Fruit fly (Drosophila melanogaster) whole organism, embryonic: ENCODE measurements around the gene CG32599.

Experiments used
- Asciz ChIP-seq: fragments of 200-800 bp; sonication (Bioruptor generic); optimal IDR thresholded peaks from 2 replicates; lab custom pipeline; 2017; ENCODE audit warnings: missing biosample characterization, mild to moderate bottlenecking, missing genetic modification characterization, missing genetic modification reagents
- Bdp1 ChIP-seq: fragments of 200-800 bp; sonication (Bioruptor generic); optimal IDR thresholded peaks from 3 replicates; lab custom pipeline; 2016; ENCODE audit warnings: missing biosample characterization, missing genetic modification characterization
- CG2678 ChIP-seq: fragments of 200-800 bp; sonication (Bioruptor generic); optimal IDR thresholded peaks from 3 replicates; lab custom pipeline; 2019; ENCODE audit warnings: missing biosample characterization, mild to moderate bottlenecking, missing genetic modification characterization, moderate library complexity
- CG4707 ChIP-seq: fragments of 200-800 bp; sonication (Bioruptor generic); optimal IDR thresholded peaks from 2 replicates; lab custom pipeline; 2018; ENCODE audit warnings: missing biosample characterization, mild to moderate bottlenecking, missing genetic modification characterization, moderate library complexity
- Ptx1 ChIP-seq: fragments of 200-800 bp; sonication (Bioruptor generic); IDR thresholded peaks from 2 replicates; pipeline ENCODE4 v1.3.6; 2022; ENCODE audit warnings: missing biosample characterization, missing genetic modification characterization
- gro ChIP-seq: fragments of 200-800 bp; sonication (Bioruptor generic); optimal IDR thresholded peaks from 2 replicates; lab custom pipeline; 2016; ENCODE audit warnings: missing biosample characterization, missing genetic modification characterization
- kni ChIP-seq: fragments of 200-800 bp; sonication (Bioruptor generic); optimal IDR thresholded peaks from 3 replicates; lab custom pipeline; 2017; ENCODE audit warnings: mild to moderate bottlenecking, missing biosample characterization, missing genetic modification reagents, missing genetic modification characterization

DNA sequence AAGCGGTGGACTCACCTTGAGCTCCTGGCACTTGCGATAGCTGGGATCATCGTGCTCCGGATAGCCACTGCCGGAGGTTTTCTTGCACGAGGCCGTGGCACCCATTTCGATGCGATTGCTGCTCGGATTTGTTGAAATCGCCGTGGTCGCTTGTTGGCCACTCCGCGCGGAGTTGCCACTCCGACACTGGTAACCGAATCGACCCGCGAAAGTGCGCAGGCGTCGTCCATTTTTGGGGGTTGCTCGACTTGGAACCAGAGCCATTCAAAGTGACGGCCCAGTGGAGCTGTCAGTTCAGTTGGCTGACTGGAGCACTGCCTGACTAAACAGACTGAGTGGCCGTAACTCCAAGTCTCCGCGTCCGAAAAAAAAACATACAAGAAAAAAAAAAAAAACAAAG, 22.6 kb downstream of the CG32599 start, which contains the start of the genes CG13404 and na:
- TF ChIP-seq Asciz: no peak
- TF ChIP-seq CG4707 (GFP tag; lab: Kevin White, UChicago): no peak
- no peak for TF ChIP-seq gro (GFP tag; lab: Kevin White, UChicago)
- no peak for TF ChIP-seq Ptx1 (GFP tag; lab: Robert Waterston, UW)
- no peak for TF ChIP-seq kni
- TF ChIP-seq Bdp1 (GFP tag; lab: Kevin White, UChicago): no peak
- TF ChIP-seq CG2678: no peak
